Fruit fly (Drosophila melanogaster): ENCODE measurements around the gene Iml1.

Gene Iml1

DNA sequence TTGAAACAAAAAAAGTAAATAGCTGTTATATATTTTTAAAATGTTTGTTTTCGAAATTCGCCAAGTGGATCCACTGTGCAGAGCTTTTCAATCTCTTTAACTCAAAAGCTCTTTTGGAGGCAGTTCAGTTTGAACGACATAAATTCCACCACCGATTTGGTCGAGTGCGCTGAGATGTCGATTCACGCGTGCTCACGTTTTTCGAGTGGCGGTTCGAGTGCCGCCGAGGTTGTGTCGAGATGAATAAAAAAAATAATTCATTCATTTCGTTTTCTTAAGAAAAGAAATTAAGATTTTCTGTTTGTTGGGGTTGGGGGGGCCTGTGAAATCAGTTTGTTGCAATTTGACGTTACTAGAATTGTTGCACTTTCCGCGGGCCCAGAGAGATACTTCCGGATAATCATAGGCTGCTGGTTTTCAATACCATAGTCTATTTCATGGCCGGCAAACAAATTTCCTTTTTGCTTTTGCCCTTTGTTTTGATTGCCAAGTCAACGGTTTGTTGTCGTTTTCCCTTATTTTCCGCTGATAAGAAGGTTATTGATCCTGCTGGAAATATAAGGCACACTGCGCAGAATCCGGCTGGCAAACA is 45.1 kb downstream of the Iml1 start (continued):
- TF ChIP-seq CG3163 (GFP tag; optimal IDR thresholded peaks at IDR 0.05) (peak; percentile 1), CG9727 (GFP tag; optimal IDR thresholded peaks at IDR 0.05) (no peak), CG3281 (GFP tag; optimal IDR thresholded peaks at IDR 0.05) (no peak), btn (GFP tag; optimal IDR thresholded peaks at IDR 0.05) (no peak), cg (GFP tag; optimal IDR thresholded peaks at IDR 0.05) (no peak), dimm (GFP tag; IDR thresholded peaks at IDR 0.05) (no peak), NC2α (GFP tag; optimal IDR thresholded peaks at IDR 0.05) (no peak), sim (GFP tag; IDR thresholded peaks at IDR 0.05) (no peak), HLHmδ (GFP tag; optimal IDR thresholded peaks at IDR 0.05) (no peak), H2.0 (GFP tag; IDR thresholded peaks at IDR 0.05) (no peak), Mes4 (GFP tag; optimal IDR thresholded peaks at IDR 0.05) (no peak), CG33557 (GFP tag; optimal IDR thresholded peaks at IDR 0.05) (no peak), stc (GFP tag; IDR thresholded peaks at IDR 0.05) (no peak), CG14014 (GFP tag; IDR thresholded peaks at IDR 0.05) (peak; percentile 22; the same call in 1 of the 2 replicates), Pdp1 (GFP tag; optimal IDR thresholded peaks at IDR 0.05) (no peak), CG10979 (tag; optimal IDR thresholded peaks at IDR 0.05) (no peak), CG10274 (GFP tag; optimal IDR thresholded peaks at IDR 0.05) (no peak), ATbp (GFP tag; optimal IDR thresholded peaks at IDR 0.05) (no peak), CG4282 (GFP tag; optimal IDR thresholded peaks at IDR 0.05) (no peak), CG17568 (GFP tag; optimal IDR thresholded peaks at IDR 0.05) (no peak), Eip74EF (GFP tag; optimal IDR thresholded peaks at IDR 0.05) (peak in 1 of 2 experiments; percentile 76), tna (GFP tag; IDR thresholded peaks at IDR 0.05; ENCODE audit: partially characterized antibody) (peak; percentile 70), HHEX (GFP tag; optimal IDR thresholded peaks at IDR 0.05) (no peak), nerfin-2 (GFP tag; IDR thresholded peaks at IDR 0.05; ENCODE audit: partially characterized antibody) (peak; percentile 78), CG1024 (GFP tag; IDR thresholded peaks at IDR 0.05) (no peak), vfl (GFP tag; optimal IDR thresholded peaks at IDR 0.05) (no peak), CG9609 (GFP tag; optimal IDR thresholded peaks at IDR 0.05) (no peak), Deaf1 (tag; optimal IDR thresholded peaks at IDR 0.05) (no peak), Gsc (GFP tag; IDR thresholded peaks at IDR 0.05) (no peak), cwo (GFP tag; optimal IDR thresholded peaks at IDR 0.05) (peak; percentile 2), Dp (GFP tag; optimal IDR thresholded peaks at IDR 0.05) (no peak), yki (optimal IDR thresholded peaks at IDR 0.05) (no peak), pfk (GFP tag; optimal IDR thresholded peaks at IDR 0.05) (no peak), CG1233 (GFP tag; optimal IDR thresholded peaks at IDR 0.05) (peak; percentile 4), CG6791 (GFP tag; IDR thresholded peaks at IDR 0.05; ENCODE audit: partially characterized antibody) (peak; percentile 84), Six4 (GFP tag; optimal IDR thresholded peaks at IDR 0.05) (no peak), CG5953 (GFP tag; IDR thresholded peaks at IDR 0.05) (no peak), CG10431 (GFP tag; optimal IDR thresholded peaks at IDR 0.05) (no peak), crc (GFP tag; optimal IDR thresholded peaks at IDR 0.05) (no peak), az2 (GFP tag; optimal IDR thresholded peaks at IDR 0.05) (no peak), klu (GFP tag; IDR thresholded peaks at IDR 0.05) (no peak), CG32532 (GFP tag; IDR thresholded peaks at IDR 0.05) (no peak), CG7786 (GFP tag; optimal IDR thresholded peaks at IDR 0.05) (no peak), toy (GFP tag; IDR thresholded peaks at IDR 0.05) (no peak), pnt (GFP tag; optimal IDR thresholded peaks at IDR 0.05) (no peak), HLH4C (GFP tag; IDR thresholded peaks at IDR 0.05; ENCODE audit: partially characterized antibody) (peak; percentile 71), CG12769 (tag; optimal IDR thresholded peaks at IDR 0.05) (no peak), Ada2b (GFP tag; IDR thresholded peaks at IDR 0.05) (no peak), CG10565 (GFP tag; optimal IDR thresholded peaks at IDR 0.05) (no peak), Hmr (GFP tag; optimal IDR thresholded peaks at IDR 0.05) (no peak), Aef1 (GFP tag; IDR thresholded peaks at IDR 0.05) (no peak)

All from whole organism, embryonic.